Worm (Caenorhabditis elegans): Measurements from ENCODE around the gene agxt-1.

agxt-1 gene

ce11 chrII:8883559-8883958 lies 38.2 kb downstream of the agxt-1 start, which contains the start of gene rha-1:
Gene rha-1 (minus strand): TSS chrII:8883659.
- no peak for TF ChIP-seq pes-1 (GFP tag; IDR thresholded peaks at IDR 0.05)
- no peak for TF ChIP-seq tbx-37 (GFP tag; conservative IDR thresholded peaks at IDR 0.05)
- TF ChIP-seq F13C5.2 (tag; optimal IDR thresholded peaks at IDR 0.05): no peak
- no peak for TF ChIP-seq ama-1 (optimal IDR thresholded peaks at IDR 0.05)
- TF ChIP-seq ceh-36 (tag; optimal IDR thresholded peaks at IDR 0.05): no peak
- TF ChIP-seq aly-1 (tag; optimal IDR thresholded peaks at IDR 0.05): no peak
- TF ChIP-seq tra-4 (tag; optimal IDR thresholded peaks at IDR 0.05): no peak
- TF ChIP-seq hmg-4 (GFP tag; optimal IDR thresholded peaks at IDR 0.05): no peak
- no peak for TF ChIP-seq scrt-1 (GFP tag; IDR thresholded peaks at IDR 0.05)
- TF ChIP-seq flt-1 (GFP tag; IDR thresholded peaks at IDR 0.05): no peak
- TF ChIP-seq B0310.2 (tag; optimal IDR thresholded peaks at IDR 0.05): no peak
- TF ChIP-seq sea-1 (GFP tag; conservative IDR thresholded peaks at IDR 0.05): no peak

- TF ChIP-seq hnd-1 (tag; optimal IDR thresholded peaks at IDR 0.05) (no peak), tra-4 (tag; optimal IDR thresholded peaks at IDR 0.05) (no peak), ets-7 (tag; optimal IDR thresholded peaks at IDR 0.05) (no peak), tbx-11 (GFP tag; IDR thresholded peaks at IDR 0.05) (no peak), pes-1 (GFP tag; IDR thresholded peaks at IDR 0.05) (no peak), scrt-1 (GFP tag; IDR thresholded peaks at IDR 0.05) (no peak), sea-1 (GFP tag; conservative IDR thresholded peaks at IDR 0.05) (no peak), hmg-4 (GFP tag; optimal IDR thresholded peaks at IDR 0.05) (no peak), flt-1 (GFP tag; IDR thresholded peaks at IDR 0.05) (no peak), aly-1 (tag; optimal IDR thresholded peaks at IDR 0.05) (no peak), hmbx-1 (tag; optimal IDR thresholded peaks at IDR 0.05) (no peak), F13C5.2 (tag; optimal IDR thresholded peaks at IDR 0.05) (no peak), ama-1 (optimal IDR thresholded peaks at IDR 0.05) (no peak), B0310.2 (tag; optimal IDR thresholded peaks at IDR 0.05) (no peak), ceh-13 (GFP tag; optimal IDR thresholded peaks at IDR 0.05) (no peak), ceh-36 (tag; optimal IDR thresholded peaks at IDR 0.05) (no peak), tbx-37 (GFP tag; conservative IDR thresholded peaks at IDR 0.05) (no peak)
Measured at ce11 chrII:8884262-8884949, 39.0 kb downstream of the agxt-1 start, which contains the start of the genes T07D4.5 and ddx-19. Gene T07D4.5 (minus strand): TSS chrII:8884332. Gene ddx-19 (plus strand): TSS chrII:8884899.

DNA sequence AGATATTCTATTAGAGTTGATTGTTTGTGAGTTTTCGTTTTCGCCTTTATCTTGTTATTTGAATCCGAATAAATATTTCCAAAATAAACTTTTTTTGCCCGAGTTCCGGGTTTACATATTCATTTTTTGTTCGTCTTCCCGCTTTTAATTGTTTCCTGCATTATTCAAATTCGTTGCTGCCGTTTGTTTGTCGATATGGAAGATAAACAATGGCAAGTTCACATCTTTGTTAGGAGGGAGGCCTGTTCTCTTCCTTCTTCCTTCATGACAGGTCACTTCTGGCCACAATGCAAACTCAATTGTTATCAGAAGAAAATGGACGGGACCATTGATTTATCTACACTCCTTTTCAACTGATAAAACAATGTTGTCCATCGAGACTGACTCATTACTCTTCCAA lies 44.2 kb downstream of the agxt-1 start:
- TF ChIP-seq ets-7 (tag; optimal IDR thresholded peaks at IDR 0.05) (no peak), F13C5.2 (tag; optimal IDR thresholded peaks at IDR 0.05) (no peak), hmbx-1 (tag; optimal IDR thresholded peaks at IDR 0.05) (no peak), aly-1 (tag; optimal IDR thresholded peaks at IDR 0.05) (no peak), hmg-4 (GFP tag; optimal IDR thresholded peaks at IDR 0.05) (no peak), tbx-11 (GFP tag; IDR thresholded peaks at IDR 0.05) (no peak), scrt-1 (GFP tag; IDR thresholded peaks at IDR 0.05) (no peak), B0310.2 (tag; optimal IDR thresholded peaks at IDR 0.05) (no peak), ceh-36 (tag; optimal IDR thresholded peaks at IDR 0.05) (no peak), flt-1 (GFP tag; IDR thresholded peaks at IDR 0.05) (no peak), tra-4 (tag; optimal IDR thresholded peaks at IDR 0.05) (no peak), ceh-13 (GFP tag; optimal IDR thresholded peaks at IDR 0.05) (no peak), pes-1 (GFP tag; IDR thresholded peaks at IDR 0.05) (no peak)

ce11 chrII:8890017-8890416 lies 44.6 kb downstream of the agxt-1 start:
- TF ChIP-seq hmg-4 (GFP tag; optimal IDR thresholded peaks at IDR 0.05) (no peak), tra-4 (tag; optimal IDR thresholded peaks at IDR 0.05) (no peak), pes-1 (GFP tag; IDR thresholded peaks at IDR 0.05) (no peak), aly-1 (tag; optimal IDR thresholded peaks at IDR 0.05) (no peak)

DNA sequence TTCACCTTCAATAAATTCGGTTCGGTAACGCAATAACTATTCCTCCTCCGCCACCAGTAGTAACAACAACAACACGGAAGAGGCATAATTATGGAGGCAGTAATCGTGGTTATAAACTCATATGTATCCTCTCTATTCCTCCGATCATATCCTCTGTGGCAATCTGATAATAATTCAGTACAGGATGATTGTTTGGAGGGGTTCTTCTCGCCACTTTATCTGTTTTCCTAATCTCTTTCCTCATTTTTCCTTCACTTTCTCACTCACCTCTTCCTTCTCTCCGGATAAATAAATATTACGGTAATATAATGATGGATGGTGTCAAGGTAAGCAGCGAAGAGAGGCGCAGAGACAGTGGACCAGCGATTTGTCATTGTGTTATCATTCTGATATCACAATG lies 45.1 kb downstream of the agxt-1 start:
- TF ChIP-seq hmg-4 (GFP tag; optimal IDR thresholded peaks at IDR 0.05): no peak
- no peak for TF ChIP-seq flt-1 (GFP tag; IDR thresholded peaks at IDR 0.05)
- TF ChIP-seq tbx-37 (GFP tag; conservative IDR thresholded peaks at IDR 0.05): no peak
- TF ChIP-seq ama-1 (optimal IDR thresholded peaks at IDR 0.05): no peak

ce11 chrII:8891042-8891441 lies 45.6 kb downstream of the agxt-1 start:
- no peak for TF ChIP-seq tbx-37 (GFP tag; conservative IDR thresholded peaks at IDR 0.05)
- TF ChIP-seq tra-4 (tag; optimal IDR thresholded peaks at IDR 0.05): no peak
- no peak for TF ChIP-seq ets-7 (tag; optimal IDR thresholded peaks at IDR 0.05)
- no peak for TF ChIP-seq flt-1 (GFP tag; IDR thresholded peaks at IDR 0.05)
- no peak for TF ChIP-seq aly-1 (tag; optimal IDR thresholded peaks at IDR 0.05)
- TF ChIP-seq F13C5.2 (tag; optimal IDR thresholded peaks at IDR 0.05): no peak
- no peak for TF ChIP-seq ceh-36 (tag; optimal IDR thresholded peaks at IDR 0.05)
- TF ChIP-seq B0310.2 (tag; optimal IDR thresholded peaks at IDR 0.05): no peak
- TF ChIP-seq ama-1 (optimal IDR thresholded peaks at IDR 0.05): no peak
- no peak for TF ChIP-seq hmbx-1 (tag; optimal IDR thresholded peaks at IDR 0.05)
- TF ChIP-seq scrt-1 (GFP tag; IDR thresholded peaks at IDR 0.05): no peak
- TF ChIP-seq sea-1 (GFP tag; conservative IDR thresholded peaks at IDR 0.05): no peak
- no peak for TF ChIP-seq hnd-1 (tag; optimal IDR thresholded peaks at IDR 0.05)
- TF ChIP-seq pes-1 (GFP tag; IDR thresholded peaks at IDR 0.05): no peak
- TF ChIP-seq tbx-11 (GFP tag; IDR thresholded peaks at IDR 0.05): no peak

DNA sequence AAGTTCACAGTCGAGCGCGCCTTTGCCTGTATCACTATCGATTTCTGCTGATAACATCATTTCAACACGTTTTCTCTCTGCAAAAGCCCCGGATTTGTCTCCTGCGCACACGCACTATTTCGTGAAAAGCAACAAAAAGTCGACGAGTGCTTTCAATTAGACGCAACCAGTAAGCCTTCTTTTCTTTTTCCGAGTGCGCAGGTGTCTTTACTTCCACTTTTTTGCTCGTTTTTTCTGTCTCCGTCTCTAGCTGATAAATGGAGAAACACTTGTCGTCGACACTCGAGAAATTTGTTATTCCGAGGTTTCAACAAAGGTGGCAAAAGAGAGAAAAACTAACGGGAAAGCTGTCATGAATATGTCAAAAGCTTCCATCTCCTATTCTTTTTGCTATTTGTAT lies 46.2 kb downstream of the agxt-1 start:
- TF ChIP-seq ceh-36 (tag; optimal IDR thresholded peaks at IDR 0.05) (no peak), B0310.2 (tag; optimal IDR thresholded peaks at IDR 0.05) (no peak), tbx-11 (GFP tag; IDR thresholded peaks at IDR 0.05) (no peak), hmg-4 (GFP tag; optimal IDR thresholded peaks at IDR 0.05) (no peak), tra-4 (tag; optimal IDR thresholded peaks at IDR 0.05) (no peak), ceh-13 (GFP tag; optimal IDR thresholded peaks at IDR 0.05) (no peak), F13C5.2 (tag; optimal IDR thresholded peaks at IDR 0.05) (no peak), pes-1 (GFP tag; IDR thresholded peaks at IDR 0.05) (no peak), flt-1 (GFP tag; IDR thresholded peaks at IDR 0.05) (no peak), ets-7 (tag; optimal IDR thresholded peaks at IDR 0.05) (no peak), hnd-1 (tag; optimal IDR thresholded peaks at IDR 0.05) (no peak), aly-1 (tag; optimal IDR thresholded peaks at IDR 0.05) (no peak), hmbx-1 (tag; optimal IDR thresholded peaks at IDR 0.05) (no peak), ama-1 (optimal IDR thresholded peaks at IDR 0.05) (no peak), tbx-37 (GFP tag; conservative IDR thresholded peaks at IDR 0.05) (no peak)

Data from whole organism, early embryonic.